Worm (Caenorhabditis elegans) whole organism, late embryonic: ENCODE data around the gene F19C7.8.

Source experiments
- K02D7.2 ChIP-seq: sonication (generic microtip); optimal IDR thresholded peaks from 2 replicates; lab custom pipeline; 2017; ENCODE audit warnings: mild to moderate bottlenecking, missing genetic modification characterization, missing compliant biosample characterization
- ama-1 ChIP-seq: fragments of 150-350 bp; optimal IDR thresholded peaks from 2 replicates; lab custom pipeline; 2014
- ceh-24 ChIP-seq: sonication (generic microtip); optimal IDR thresholded peaks from 2 replicates; lab custom pipeline; 2016; ENCODE audit warnings: mild to moderate bottlenecking, missing genetic modification characterization, missing compliant biosample characterization
- ceh-48 ChIP-seq: sonication (generic microtip); optimal IDR thresholded peaks from 2 replicates; lab custom pipeline; 2016; ENCODE audit warnings: missing genetic modification characterization, inconsistent platforms, missing compliant biosample characterization
- dve-1 ChIP-seq: sonication (generic microtip); optimal IDR thresholded peaks from 2 replicates; lab custom pipeline; 2017; ENCODE audit warnings: antibody characterized with exemption, mild to moderate bottlenecking, missing genetic modification characterization, missing compliant biosample characterization
- elt-4 ChIP-seq: sonication (generic microtip); optimal IDR thresholded peaks from 2 replicates; lab custom pipeline; 2016; ENCODE audit warnings: missing genetic modification characterization, missing compliant biosample characterization
- eyg-1 ChIP-seq: sonication (generic microtip); optimal IDR thresholded peaks from 2 replicates; lab custom pipeline; 2016; ENCODE audit warnings: missing genotype, missing genetic modification characterization, missing compliant biosample characterization
- hlh-30 ChIP-seq: sonication (generic microtip); optimal IDR thresholded peaks from 2 replicates; lab custom pipeline; 2017; ENCODE audit warnings: antibody characterized with exemption, missing genetic modification characterization, missing compliant biosample characterization; ENCODE audit not compliant: insufficient read depth
- pha-4 ChIP-seq: fragments of 150-350 bp; optimal IDR thresholded peaks from 2 replicates; lab custom pipeline; 2018; ENCODE audit warnings: missing biosample characterization, missing genetic modification reagents, missing genetic modification characterization
- pqm-1 ChIP-seq: sonication (generic microtip); optimal IDR thresholded peaks from 2 replicates; lab custom pipeline; 2016; ENCODE audit warnings: missing genetic modification characterization, missing compliant biosample characterization
- rnt-1 ChIP-seq: sonication (generic microtip); optimal IDR thresholded peaks from 2 replicates; lab custom pipeline; 2016; ENCODE audit warnings: missing genetic modification characterization, missing compliant biosample characterization
- unc-86 ChIP-seq: sonication (generic microtip); optimal IDR thresholded peaks from 2 replicates; lab custom pipeline; 2016; ENCODE audit warnings: missing genetic modification characterization, missing compliant biosample characterization

DNA sequence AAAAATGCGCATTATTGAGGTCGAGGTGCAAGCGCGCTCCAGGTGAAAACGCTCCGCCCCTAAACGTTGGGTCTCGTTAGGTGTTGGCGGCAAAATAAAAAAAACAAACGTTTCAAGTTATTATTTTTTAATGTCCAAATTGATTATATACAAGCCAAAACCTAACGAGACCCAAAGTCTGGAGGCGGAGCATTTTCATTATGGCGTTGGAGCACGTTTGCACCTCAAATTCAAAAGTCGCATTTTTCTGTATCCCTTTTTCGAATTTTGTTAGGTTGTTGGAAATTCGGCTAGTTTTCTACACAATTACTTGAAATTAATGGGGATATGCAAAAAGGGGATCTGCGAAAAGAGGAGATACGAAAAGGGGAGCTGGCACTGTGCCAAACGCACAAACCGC is 20.0 kb upstream of the F19C7.8 start, which contains the start of gene col-111:
- TF ChIP-seq rnt-1 (tag; lab: Kevin White, UChicago) (no peak), pha-4 (tag; lab: Kevin White, UChicago) (no peak), hlh-30 (no peak), elt-4 (no peak), ceh-48 (no peak), eyg-1 (tag; lab: Kevin White, UChicago) (no peak), unc-86 (tag; lab: Kevin White, UChicago) (no peak), ceh-24 (tag; lab: Kevin White, UChicago) (no peak), ama-1 (lab: Kevin White, UChicago) (no peak), dve-1 (tag; lab: Kevin White, UChicago) (no peak), K02D7.2 (tag; lab: Kevin White, UChicago) (no peak), pqm-1 (tag; lab: Kevin White, UChicago) (no peak)
